Worm (Caenorhabditis elegans) whole organism, L1 larva: ENCODE data around the gene Y48C3A.20.

Source experiments
- C34B4.2 ChIP-seq: sonication (generic microtip); optimal IDR thresholded peaks from 2 replicates; lab custom pipeline; 2017; ENCODE audit warnings: mild to moderate bottlenecking, missing genetic modification characterization, missing compliant biosample characterization
- alr-1 ChIP-seq: fragments of 200-800 bp; sonication (Bioruptor generic); optimal IDR thresholded peaks from 2 replicates; lab custom pipeline; 2018; ENCODE audit warnings: borderline replicate concordance, mild to moderate bottlenecking, missing genetic modification characterization, missing compliant biosample characterization
- ceh-82 ChIP-seq, 3 experiments: fragments of 150-350 bp in 1 of 3; sonication (generic microtip) in 2 of 3; optimal IDR thresholded peaks; 2 replicates each; lab custom pipeline; 2014 to 2017; ENCODE audit warnings: missing biosample characterization in 3 of 3, missing genetic modification characterization in 3 of 3
- lin-13 ChIP-seq: fragments of 150-350 bp; optimal IDR thresholded peaks from 2 replicates; lab custom pipeline; 2014; ENCODE audit warnings: missing biosample characterization, missing genetic modification reagents, missing genetic modification characterization
- mep-1 ChIP-seq: fragments of 150-350 bp; optimal IDR thresholded peaks from 2 replicates; lab custom pipeline; 2014; ENCODE audit warnings: missing biosample characterization, missing genetic modification characterization
- nhr-77 ChIP-seq: fragments of 150-350 bp; optimal IDR thresholded peaks from 2 replicates; lab custom pipeline; 2014; ENCODE audit warnings: missing biosample characterization, missing genetic modification characterization

- TF ChIP-seq C34B4.2 (no peak), ceh-82 (tag; optimal IDR thresholded peaks at IDR 0.05; lab: Kevin White, UChicago) (no peak), mep-1 (no peak), nhr-77 (tag; lab: Kevin White, UChicago) (no peak), alr-1 (tag; lab: Kevin White, UChicago) (no peak), lin-13 (GFP tag; lab: Kevin White, UChicago) (no peak)
These were observed 1.6 kb upstream of the Y48C3A.20 start for ce11 chrII:13367784-13368183.
